Fruit fly (Drosophila melanogaster) whole organism, pupa: ENCODE results near the gene CG14258.
A peak's percentile ranks its signal among the peaks of the same experiment; 100 is the strongest.

Experiments used
- CG10348 ChIP-seq: fragments of 200-800 bp; sonication (Bioruptor generic); IDR thresholded peaks from 2 replicates; pipeline ENCODE4 v1.3.6; 2022; ENCODE audit warnings: missing biosample characterization, missing genetic modification characterization
- CG12605 ChIP-seq: fragments of 200-800 bp; sonication (Bioruptor generic); IDR thresholded peaks from 2 replicates; pipeline ENCODE4 v1.3.6; 2022; ENCODE audit warnings: missing biosample characterization, missing genetic modification characterization
- CG13204 ChIP-seq: fragments of 200-800 bp; sonication (Bioruptor generic); optimal IDR thresholded peaks from 2 replicates; lab custom pipeline; 2018; ENCODE audit warnings: missing biosample characterization, mild to moderate bottlenecking, missing genetic modification characterization, moderate library complexity
- CG14655 ChIP-seq: fragments of 200-800 bp; sonication (Bioruptor generic); optimal IDR thresholded peaks from 3 replicates; lab custom pipeline; 2017; ENCODE audit warnings: mild to moderate bottlenecking, missing biosample characterization, missing genetic modification reagents, missing genetic modification characterization
- CG15710 ChIP-seq: fragments of 200-800 bp; sonication (Bioruptor generic); optimal IDR thresholded peaks from 2 replicates; lab custom pipeline; 2018; ENCODE audit warnings: missing biosample characterization, mild to moderate bottlenecking, missing genetic modification characterization, moderate library complexity
- CG17806 ChIP-seq: fragments of 200-800 bp; sonication (Bioruptor generic); optimal IDR thresholded peaks from 2 replicates; lab custom pipeline; 2018; ENCODE audit warnings: missing biosample characterization, mild to moderate bottlenecking, missing genetic modification characterization, moderate library complexity
- CG32121 ChIP-seq: fragments of 200-800 bp; sonication (Bioruptor generic); IDR thresholded peaks from 2 replicates; pipeline ENCODE4 v1.3.6; 2022; ENCODE audit warnings: missing biosample characterization, missing genetic modification characterization
- CG34367 ChIP-seq: fragments of 200-800 bp; sonication (Bioruptor generic); optimal IDR thresholded peaks from 2 replicates; lab custom pipeline; 2018; ENCODE audit warnings: missing biosample characterization, mild to moderate bottlenecking, missing genetic modification characterization
- CG4496 ChIP-seq: fragments of 200-800 bp; sonication (Bioruptor generic); IDR thresholded peaks from 3 replicates; pipeline ENCODE4 v1.3.6; 2022; ENCODE audit warnings: missing biosample characterization, missing genetic modification characterization
- CG8159 ChIP-seq: fragments of 200-800 bp; sonication (Bioruptor generic); optimal IDR thresholded peaks from 3 replicates; lab custom pipeline; 2018; ENCODE audit warnings: missing biosample characterization, mild to moderate bottlenecking, missing genetic modification characterization, moderate library complexity
- CG8301 ChIP-seq: fragments of 200-800 bp; sonication (Bioruptor generic); optimal IDR thresholded peaks from 2 replicates; lab custom pipeline; 2018; ENCODE audit warnings: missing biosample characterization, mild to moderate bottlenecking, missing genetic modification characterization
- CG9948 ChIP-seq: fragments of 200-800 bp; sonication (Bioruptor generic); optimal IDR thresholded peaks from 2 replicates; lab custom pipeline; 2018; ENCODE audit warnings: missing biosample characterization, mild to moderate bottlenecking, missing genetic modification characterization, moderate library complexity
- D1 ChIP-seq: fragments of 200-800 bp; sonication (Bioruptor generic); optimal IDR thresholded peaks from 2 replicates; lab custom pipeline; 2018; ENCODE audit warnings: missing biosample characterization, mild to moderate bottlenecking, missing genetic modification characterization, moderate library complexity
- EcR ChIP-seq: fragments of 200-800 bp; sonication (Bioruptor generic); optimal IDR thresholded peaks from 3 replicates; lab custom pipeline; 2019; ENCODE audit warnings: missing biosample characterization, missing genetic modification characterization, mild to moderate bottlenecking, moderate library complexity, missing genetic modification reagents
- Ets98B ChIP-seq: fragments of 200-800 bp; sonication (Bioruptor generic); IDR thresholded peaks from 2 replicates; pipeline ENCODE4 v1.3.6; 2022; ENCODE audit warnings: missing biosample characterization, missing genetic modification characterization
- Pif1A ChIP-seq: fragments of 200-800 bp; sonication (Bioruptor generic); optimal IDR thresholded peaks from 3 replicates; lab custom pipeline; 2016; ENCODE audit warnings: missing biosample characterization, missing genetic modification characterization
- Pif1B ChIP-seq: fragments of 200-800 bp; sonication (Bioruptor generic); optimal IDR thresholded peaks from 3 replicates; lab custom pipeline; 2016; ENCODE audit warnings: missing biosample characterization, missing genetic modification characterization
- Snoo ChIP-seq: fragments of 200-800 bp; sonication (Bioruptor generic); optimal IDR thresholded peaks from 3 replicates; lab custom pipeline; 2017; ENCODE audit warnings: missing biosample characterization, mild to moderate bottlenecking, missing genetic modification characterization, inconsistent platforms
- fd96Ca ChIP-seq: fragments of 200-800 bp; sonication (Bioruptor generic); IDR thresholded peaks from 3 replicates; pipeline ENCODE4 v1.3.6; 2022; ENCODE audit warnings: missing biosample characterization, missing genetic modification characterization
- gl ChIP-seq: fragments of 200-800 bp; sonication (Bioruptor generic); optimal IDR thresholded peaks from 2 replicates; lab custom pipeline; 2018; ENCODE audit warnings: missing biosample characterization, mild to moderate bottlenecking, missing genetic modification characterization
- rn ChIP-seq: fragments of 200-800 bp; sonication (Bioruptor generic); IDR thresholded peaks from 2 replicates; pipeline ENCODE4 v1.3.6; 2022; ENCODE audit warnings: missing biosample characterization, missing genetic modification characterization

Gene CG14258

DNA sequence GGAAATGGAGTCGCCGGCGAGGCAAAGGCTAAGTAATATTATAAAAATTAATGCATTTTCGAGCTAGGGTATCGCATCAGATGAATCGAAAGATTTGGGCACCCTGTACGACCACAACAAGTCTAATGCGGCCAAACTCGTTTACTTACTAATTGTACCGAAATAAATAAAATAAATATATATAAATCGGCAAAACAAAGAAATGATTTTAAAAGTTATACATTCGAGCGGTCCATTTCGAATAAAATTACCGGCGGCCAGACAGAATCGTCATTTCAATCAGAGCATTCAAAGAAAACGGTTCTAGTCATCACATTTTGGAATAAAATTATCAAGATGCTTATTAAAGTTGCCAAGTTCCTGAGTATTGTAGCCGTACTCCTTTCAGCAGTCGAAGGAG is at the start of gene CG14258:
CG14258 (plus strand) TSS at position 301 of the 400 bp plus-strand sequence.
- TF ChIP-seq CG10348 (GFP tag; lab: Robert Waterston, UW) (no peak), D1 (no peak), fd96Ca (GFP tag; lab: Robert Waterston, UW) (no peak), CG17806 (no peak), CG14655 (GFP tag; lab: Kevin White, UChicago) (no peak), CG15710 (no peak), Pif1A (GFP tag; lab: Kevin White, UChicago) (no peak), gl (tag; lab: Kevin White, UChicago) (no peak), CG13204 (GFP tag; lab: Kevin White, UChicago) (no peak), CG4496 (no peak), CG32121 (GFP tag; lab: Robert Waterston, UW) (no peak), Pif1B (GFP tag; lab: Kevin White, UChicago) (no peak), CG12605 (GFP tag; lab: Robert Waterston, UW) (no peak), CG8159 (tag; lab: Kevin White, UChicago) (no peak)
- TF ChIP-seq, all 21 proteins: peak for 0

dm6 chr3R:27048561-27049270 is 44.2 kb upstream of the CG14258 start, which contains the start of gene TwdlT:
TwdlT (plus strand) TSS chr3R:27049220.
- TF ChIP-seq CG9948 (tag; lab: Kevin White, UChicago) (no peak), Snoo (tag; lab: Kevin White, UChicago) (peak; percentile 0)
- TF ChIP-seq, all 21 proteins: peak for 1

- TF ChIP-seq CG8159 (tag; lab: Kevin White, UChicago) (no peak), gl (tag; lab: Kevin White, UChicago) (no peak), CG10348 (GFP tag; lab: Robert Waterston, UW) (no peak), rn (no peak), fd96Ca (GFP tag; lab: Robert Waterston, UW) (no peak), EcR (no peak), Snoo (tag; lab: Kevin White, UChicago) (no peak), CG15710 (no peak), D1 (no peak), CG34367 (tag; lab: Kevin White, UChicago) (no peak), CG8301 (tag; lab: Kevin White, UChicago) (no peak), Ets98B (GFP tag; lab: Robert Waterston, UW) (no peak)
Observed at dm6 chr3R:27049549-27049948, 43.4 kb upstream of the CG14258 start.

dm6 chr3R:27056152-27056551 is 36.8 kb upstream of the CG14258 start:
- no peak for TF ChIP-seq CG9948 (tag; lab: Kevin White, UChicago)

DNA sequence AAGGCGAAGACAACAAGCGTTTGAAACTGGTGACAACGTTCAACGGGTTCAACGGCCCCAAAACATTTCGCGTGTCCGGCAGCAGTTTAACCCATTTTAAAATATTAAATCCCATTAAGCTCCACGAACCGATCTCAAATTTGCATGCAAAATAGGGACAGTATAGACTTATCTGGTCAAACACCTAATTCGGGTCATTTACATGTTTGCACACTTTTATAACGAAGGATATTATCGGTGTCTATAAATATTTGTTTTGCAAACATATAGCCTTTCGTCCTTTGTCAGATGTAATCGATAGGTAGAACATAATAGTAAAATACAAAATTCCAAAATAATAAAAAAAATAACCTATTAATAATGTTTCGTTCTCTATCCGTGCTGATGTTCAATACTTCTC is 31.0 kb upstream of the CG14258 start, which contains the start of gene CG34292:
CG34292 (plus strand) TSS at position 301 of the 400 bp plus-strand sequence.
- TF ChIP-seq CG15710 (no peak), CG13204 (GFP tag; lab: Kevin White, UChicago) (no peak), CG10348 (GFP tag; lab: Robert Waterston, UW) (no peak), Pif1A (GFP tag; lab: Kevin White, UChicago) (no peak), fd96Ca (GFP tag; lab: Robert Waterston, UW) (no peak), Ets98B (GFP tag; lab: Robert Waterston, UW) (no peak), CG34367 (tag; lab: Kevin White, UChicago) (no peak), CG32121 (GFP tag; lab: Robert Waterston, UW) (no peak), CG8301 (tag; lab: Kevin White, UChicago) (no peak), gl (tag; lab: Kevin White, UChicago) (no peak), D1 (no peak), Snoo (tag; lab: Kevin White, UChicago) (no peak), CG17806 (no peak), CG14655 (GFP tag; lab: Kevin White, UChicago) (no peak), CG8159 (tag; lab: Kevin White, UChicago) (no peak)
- TF ChIP-seq, all 21 proteins: peak for 0

- TF ChIP-seq CG4496, result no peak
- no peak for TF ChIP-seq CG10348 (GFP tag; lab: Robert Waterston, UW)
- no peak for TF ChIP-seq CG15710
- no peak for TF ChIP-seq CG32121 (GFP tag; lab: Robert Waterston, UW)
- TF ChIP-seq CG8301 (tag; lab: Kevin White, UChicago), result no peak
- no peak for TF ChIP-seq rn
- no peak for TF ChIP-seq Pif1B (GFP tag; lab: Kevin White, UChicago)
- no peak for TF ChIP-seq gl (tag; lab: Kevin White, UChicago)
- no peak for TF ChIP-seq EcR
- TF ChIP-seq CG9948 (tag; lab: Kevin White, UChicago), result no peak
- TF ChIP-seq CG12605 (GFP tag; lab: Robert Waterston, UW), result no peak
- no peak for TF ChIP-seq D1
- TF ChIP-seq Pif1A (GFP tag; lab: Kevin White, UChicago), result no peak
- TF ChIP-seq Ets98B (GFP tag; lab: Robert Waterston, UW), result no peak
Observed at dm6 chr3R:27064099-27064498, 28.8 kb upstream of the CG14258 start, which contains the start of gene Nep5. Nep5 (minus strand) TSS chr3R:27064199.
